Fruit fly (Drosophila melanogaster): Measurements from ENCODE around the gene MKP-4.

MKP-4 gene

dm6 chrX:19608042-19608609 is 14.8 kb upstream of the MKP-4 start (continued):
- TF ChIP-seq CG15696 (tag; optimal IDR thresholded peaks at IDR 0.05) (no peak), CG10959 (GFP tag; IDR thresholded peaks at IDR 0.05) (no peak), mirr (GFP tag; optimal IDR thresholded peaks at IDR 0.05) (peak; percentile 65), stwl (tag; optimal IDR thresholded peaks at IDR 0.05) (peak; percentile 60), Scr (GFP tag; IDR thresholded peaks at IDR 0.05; ENCODE audit: partially characterized antibody) (peak; percentile 49; the same call in 1 of the 2 replicates), so (GFP tag; IDR thresholded peaks at IDR 0.05) (peak; percentile 80; the same call in 2 of the 3 replicates), CG34422 (GFP tag; IDR thresholded peaks at IDR 0.05) (peak; percentile 28; the same call in 1 of the 3 replicates), unc-4 (GFP tag; IDR thresholded peaks at IDR 0.05; ENCODE audit: partially characterized antibody) (peak; percentile 32), HLH4C (GFP tag; IDR thresholded peaks at IDR 0.05; ENCODE audit: partially characterized antibody) (peak; percentile 53), ems (GFP tag; optimal IDR thresholded peaks at IDR 0.05) (no peak), Doc3 (GFP tag; IDR thresholded peaks at IDR 0.05; ENCODE audit: partially characterized antibody) (peak; percentile 42; the same call in 1 of the 3 replicates), Lhr (GFP tag; optimal IDR thresholded peaks at IDR 0.05) (no peak), pho (GFP tag; optimal IDR thresholded peaks at IDR 0.05) (no peak), CG16779 (GFP tag; IDR thresholded peaks at IDR 0.05) (no peak), chinmo (GFP tag; IDR thresholded peaks at IDR 0.05; ENCODE audit: partially characterized antibody) (peak; percentile 87; the same call in 1 of the 4 replicates), Drgx (GFP tag; IDR thresholded peaks at IDR 0.05) (no peak), CG5245 (GFP tag; optimal IDR thresholded peaks at IDR 0.05) (no peak), prd (optimal IDR thresholded peaks at IDR 0.05) (no peak), prd (GFP tag; IDR thresholded peaks at IDR 0.05) (no peak), GATAe (GFP tag; conservative IDR thresholded peaks at IDR 0.05) (no peak), CG11696 (GFP tag; IDR thresholded peaks at IDR 0.05) (no peak), Opbp (GFP tag; IDR thresholded peaks at IDR 0.05; ENCODE audit: partially characterized antibody) (peak; percentile 55; the same call in 2 of the 3 replicates), CkIIα-i1 (GFP tag; IDR thresholded peaks at IDR 0.05) (no peak), schlank (tag; optimal IDR thresholded peaks at IDR 0.05) (no peak), CG10274 (GFP tag; optimal IDR thresholded peaks at IDR 0.05) (no peak), jing (GFP tag; optimal IDR thresholded peaks at IDR 0.05) (no peak), Mad (GFP tag; optimal IDR thresholded peaks at IDR 0.05) (no peak), BEAF-32 (GFP tag; optimal IDR thresholded peaks at IDR 0.05) (peak; percentile 25), crol (GFP tag; IDR thresholded peaks at IDR 0.05) (peak; percentile 61), CG34224 (GFP tag; IDR thresholded peaks at IDR 0.05; ENCODE audit: partially characterized antibody) (peak; percentile 35; the same call in 2 of the 3 replicates), CG13287 (GFP tag; IDR thresholded peaks at IDR 0.05; ENCODE audit: partially characterized antibody) (peak; percentile 60), CG2116 (GFP tag; optimal IDR thresholded peaks at IDR 0.05) (peak; percentile 38), CG1602 (GFP tag; optimal IDR thresholded peaks at IDR 0.05) (no peak), Fer1 (GFP tag; optimal IDR thresholded peaks at IDR 0.05) (peak; percentile 11), caup (GFP tag; optimal IDR thresholded peaks at IDR 0.05; ENCODE audit: severe bottlenecking) (no peak), CG8359 (GFP tag; optimal IDR thresholded peaks at IDR 0.05; ENCODE audit: borderline replicate concordance) (no peak), CG1529 (GFP tag; optimal IDR thresholded peaks at IDR 0.05) (no peak), CG14667 (GFP tag; IDR thresholded peaks at IDR 0.05) (no peak), Asciz (GFP tag; optimal IDR thresholded peaks at IDR 0.05) (no peak), CG1233 (GFP tag; optimal IDR thresholded peaks at IDR 0.05) (peak; percentile 19), CG14710 (tag; optimal IDR thresholded peaks at IDR 0.05) (no peak), CG11560 (tag; IDR thresholded peaks at IDR 0.05) (no peak), trem (tag; optimal IDR thresholded peaks at IDR 0.05) (no peak), TFAM (GFP tag; optimal IDR thresholded peaks at IDR 0.05) (no peak), Dp (GFP tag; optimal IDR thresholded peaks at IDR 0.05) (no peak), knrl (GFP tag; IDR thresholded peaks at IDR 0.05; ENCODE audit: partially characterized antibody) (no peak), CG7786 (GFP tag; optimal IDR thresholded peaks at IDR 0.05) (no peak), CG31441 (GFP tag; IDR thresholded peaks at IDR 0.05) (no peak), Dip3 (GFP tag; optimal IDR thresholded peaks at IDR 0.05) (no peak)

Measured in whole organism, embryonic.